Worm (Caenorhabditis elegans): ENCODE measurements around the gene C09B9.1.

C09B9.1 gene

DNA sequence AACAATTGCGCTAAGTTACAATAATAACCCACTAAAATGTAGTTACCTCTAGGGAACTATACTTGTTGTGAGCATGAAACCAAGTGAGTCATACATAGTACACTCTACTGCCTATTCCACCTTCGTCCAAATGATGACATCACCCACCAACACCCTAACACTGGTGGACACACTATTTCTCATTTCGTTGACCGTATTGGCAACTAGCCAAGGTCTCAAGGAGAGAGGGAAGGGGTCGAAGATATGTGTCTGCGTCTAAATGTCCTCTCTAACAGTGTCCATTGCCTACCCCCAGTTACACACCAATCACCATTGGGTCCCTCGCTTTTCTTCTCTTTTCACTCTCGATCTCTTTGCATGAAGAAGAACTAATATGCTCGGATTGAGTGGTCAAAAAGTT lies 40.3 kb downstream of the C09B9.1 start:
- TF ChIP-seq irx-1 (tag; optimal IDR thresholded peaks at IDR 0.05): no peak
- peak; percentile 14 for TF ChIP-seq lin-14 (GFP tag; optimal IDR thresholded peaks at IDR 0.05)
- peak in 1 of 2 experiments; percentile 10 for TF ChIP-seq lsy-2 (tag; optimal IDR thresholded peaks at IDR 0.05)
- TF ChIP-seq blmp-1 (tag; optimal IDR thresholded peaks at IDR 0.05): peak; percentile 68
- peak; percentile 7 for TF ChIP-seq snu-23 (GFP tag; optimal IDR thresholded peaks at IDR 0.05)
- TF ChIP-seq nhr-71 (tag; optimal IDR thresholded peaks at IDR 0.05): no peak
- TF ChIP-seq nhr-85 (tag): peak; percentile 33

DNA sequence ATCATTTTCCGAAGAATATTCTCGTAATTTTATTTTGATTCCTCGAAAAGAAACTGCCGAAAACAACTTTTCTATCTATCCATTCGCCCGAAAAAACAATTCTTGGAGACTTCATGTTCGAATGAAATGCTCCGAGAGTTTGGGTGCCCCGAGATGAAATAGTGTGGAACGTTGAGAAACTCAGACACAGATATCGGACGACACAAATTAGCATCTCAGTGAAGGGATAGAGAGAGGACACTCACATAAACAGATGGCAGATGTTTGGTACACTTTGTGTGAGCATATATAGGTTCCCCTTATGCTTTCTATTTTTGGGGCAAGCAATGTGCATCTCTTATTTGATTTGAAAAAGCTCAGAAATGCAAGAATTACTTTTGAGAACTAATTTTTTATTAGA lies 41.3 kb downstream of the C09B9.1 start:
- TF ChIP-seq nhr-85 (tag): peak; percentile 7
- no peak for TF ChIP-seq hlh-17 (GFP tag; optimal IDR thresholded peaks at IDR 0.05; ENCODE audit: borderline replicate concordance)
- no peak for TF ChIP-seq mdl-1 (tag; optimal IDR thresholded peaks at IDR 0.05)
- peak; percentile 35 for TF ChIP-seq nhr-71 (tag; optimal IDR thresholded peaks at IDR 0.05)
- no peak for TF ChIP-seq nhr-19 (GFP tag; conservative IDR thresholded peaks at IDR 0.05)
- TF ChIP-seq nhr-90 (tag; optimal IDR thresholded peaks at IDR 0.05; ENCODE audit: poor library complexity): no peak
- no peak for TF ChIP-seq ceh-88 (GFP tag; IDR thresholded peaks at IDR 0.05)
- TF ChIP-seq dsc-1 (tag; optimal IDR thresholded peaks at IDR 0.05): peak; percentile 49
- TF ChIP-seq nhr-11 (tag; optimal IDR thresholded peaks at IDR 0.05): no peak
- peak; percentile 57 for TF ChIP-seq lin-14 (GFP tag; optimal IDR thresholded peaks at IDR 0.05)
- TF ChIP-seq nhr-20 (tag; optimal IDR thresholded peaks at IDR 0.05): no peak

DNA sequence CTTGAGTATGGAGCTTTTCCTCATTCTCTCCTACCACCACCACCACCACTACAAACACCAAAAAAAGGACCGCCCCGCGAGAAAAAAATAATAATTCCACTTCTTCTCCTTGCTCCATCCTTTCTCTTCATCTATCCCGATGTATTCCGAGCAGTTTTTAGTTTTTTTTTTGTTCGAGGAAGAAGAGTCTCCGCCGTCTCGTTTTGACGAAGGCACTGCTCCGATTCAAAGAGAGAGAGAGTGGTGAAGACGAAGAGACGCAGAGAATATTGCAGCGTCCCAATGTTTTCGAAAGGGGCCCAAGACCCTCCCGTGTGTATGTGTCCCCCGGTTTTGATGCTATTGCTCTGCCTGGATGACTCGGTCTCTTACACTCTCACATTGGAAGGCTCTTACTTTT lies 43.5 kb downstream of the C09B9.1 start:
- no peak for TF ChIP-seq C04F5.9 (tag; optimal IDR thresholded peaks at IDR 0.05)
- no peak for TF ChIP-seq skn-1 (tag; optimal IDR thresholded peaks at IDR 0.05)
- no peak for TF ChIP-seq ceh-8 (GFP tag; optimal IDR thresholded peaks at IDR 0.05)
- no peak for TF ChIP-seq nhr-77 (tag; optimal IDR thresholded peaks at IDR 0.05)
- TF ChIP-seq pag-3 (tag; optimal IDR thresholded peaks at IDR 0.05; ENCODE audit: borderline replicate concordance, insufficient read depth): no peak
- no peak for TF ChIP-seq unc-62 (GFP tag; optimal IDR thresholded peaks at IDR 0.05)
- TF ChIP-seq rnt-1 (tag; optimal IDR thresholded peaks at IDR 0.05): peak; percentile 9
- TF ChIP-seq lsy-2 (tag; optimal IDR thresholded peaks at IDR 0.05): peak; percentile 3 to 32
- TF ChIP-seq zag-1 (tag; optimal IDR thresholded peaks at IDR 0.05): no peak
- TF ChIP-seq pqm-1 (tag; optimal IDR thresholded peaks at IDR 0.05): no peak
- no peak for TF ChIP-seq unc-98 (GFP tag; IDR thresholded peaks at IDR 0.05)
- TF ChIP-seq dpl-1 (GFP tag; optimal IDR thresholded peaks at IDR 0.05): no peak
- peak; percentile 38 for TF ChIP-seq mep-1 (tag; optimal IDR thresholded peaks at IDR 0.05)
- peak; percentile 51 for TF ChIP-seq fkh-10 (GFP tag; optimal IDR thresholded peaks at IDR 0.05)
- no peak for TF ChIP-seq elt-3 (tag; optimal IDR thresholded peaks at IDR 0.05)
- TF ChIP-seq sup-37 (GFP tag; optimal IDR thresholded peaks at IDR 0.05): no peak
- no peak for TF ChIP-seq C16A3.4 (tag; optimal IDR thresholded peaks at IDR 0.05)
- TF ChIP-seq unc-30 (tag; optimal IDR thresholded peaks at IDR 0.05): no peak
- TF ChIP-seq blmp-1 (tag; optimal IDR thresholded peaks at IDR 0.05): no peak
- no peak for TF ChIP-seq C34B4.2 (tag; optimal IDR thresholded peaks at IDR 0.05)
- no peak for TF ChIP-seq isw-1 (GFP tag; IDR thresholded peaks at IDR 0.05)
- no peak for TF ChIP-seq mdl-1 (tag; optimal IDR thresholded peaks at IDR 0.05)
- no peak for TF ChIP-seq grh-1 (GFP tag; IDR thresholded peaks at IDR 0.05)
- TF ChIP-seq ztf-4 (tag; optimal IDR thresholded peaks at IDR 0.05): no peak
- peak in 1 of 3 experiments; percentile 13 for TF ChIP-seq ceh-82 (tag; optimal IDR thresholded peaks at IDR 0.05)
- peak; percentile 2 for TF ChIP-seq dsc-1 (tag; optimal IDR thresholded peaks at IDR 0.05)
- TF ChIP-seq tlp-1 (tag; optimal IDR thresholded peaks at IDR 0.05): no peak
- no peak for TF ChIP-seq hlh-17 (GFP tag; optimal IDR thresholded peaks at IDR 0.05; ENCODE audit: borderline replicate concordance)
- no peak for TF ChIP-seq elt-2 (tag; optimal IDR thresholded peaks at IDR 0.05)
- TF ChIP-seq nhr-84 (tag; optimal IDR thresholded peaks at IDR 0.05): no peak
- TF ChIP-seq efl-1 (optimal IDR thresholded peaks at IDR 0.05): no peak
- TF ChIP-seq efl-1 (GFP tag; optimal IDR thresholded peaks at IDR 0.05 in 1 of 2): peak in 1 of 2 experiments; percentile 67
- no peak for TF ChIP-seq nhr-11 (tag; optimal IDR thresholded peaks at IDR 0.05)
- TF ChIP-seq fkh-4 (tag; optimal IDR thresholded peaks at IDR 0.05; ENCODE audit: borderline replicate concordance): no peak
- no peak for TF ChIP-seq unc-130 (tag; optimal IDR thresholded peaks at IDR 0.05)
- TF ChIP-seq lin-14 (GFP tag; optimal IDR thresholded peaks at IDR 0.05): peak; percentile 82
- TF ChIP-seq ceh-63 (GFP tag; optimal IDR thresholded peaks at IDR 0.05): no peak
- no peak for TF ChIP-seq hlh-4 (tag; optimal IDR thresholded peaks at IDR 0.05)
- peak; percentile 12 for TF ChIP-seq irx-1 (tag; optimal IDR thresholded peaks at IDR 0.05)
- peak; percentile 34 for TF ChIP-seq nhr-71 (tag; optimal IDR thresholded peaks at IDR 0.05)

Measured in whole organism, L1 larva.